Worm (Caenorhabditis elegans): ENCODE measurements around the gene T22F3.2.

T22F3.2 gene

DNA sequence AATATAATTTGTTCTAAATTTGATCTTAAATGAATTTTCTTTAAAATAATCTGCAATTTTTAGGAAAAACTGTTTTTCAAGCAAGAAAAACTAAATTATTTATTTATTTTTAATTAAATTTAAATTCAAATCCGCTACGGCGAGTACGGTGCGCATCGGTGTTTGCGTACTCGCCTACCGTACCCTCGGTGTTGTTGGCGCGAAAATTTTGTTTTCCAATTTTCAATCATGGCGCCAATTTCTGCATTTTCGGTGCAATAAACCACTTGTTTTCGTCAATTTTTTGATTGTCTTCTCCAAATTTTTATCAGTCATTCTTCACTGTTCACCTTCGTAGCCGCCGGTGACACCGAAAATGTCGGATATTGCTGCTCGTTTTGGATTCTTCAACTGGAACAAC is 7.6 kb upstream of the T22F3.2 start, which contains the start of gene pygl-1 (continued):
- peak; percentile 99 for TF ChIP-seq ceh-91 (GFP tag; IDR thresholded peaks at IDR 0.05)
- TF ChIP-seq madf-3 (GFP tag; IDR thresholded peaks at IDR 0.05): peak; percentile 90
- no peak for TF ChIP-seq ztf-25 (GFP tag; IDR thresholded peaks at IDR 0.05)
- no peak for TF ChIP-seq ceh-27 (GFP tag; optimal IDR thresholded peaks at IDR 0.05)
- TF ChIP-seq C06A6.2 (GFP tag; conservative IDR thresholded peaks at IDR 0.05): no peak
- no peak for TF ChIP-seq ztf-18 (tag; optimal IDR thresholded peaks at IDR 0.05)
- no peak for TF ChIP-seq chd-7 (tag; optimal IDR thresholded peaks at IDR 0.05)
- TF ChIP-seq sptf-2 (GFP tag; optimal IDR thresholded peaks at IDR 0.05): no peak
- TF ChIP-seq lin-26 (GFP tag; IDR thresholded peaks at IDR 0.05): no peak
- peak; percentile 85 for TF ChIP-seq C17E4.6 (GFP tag; IDR thresholded peaks at IDR 0.05)
- no peak for TF ChIP-seq F52B5.7 (tag; optimal IDR thresholded peaks at IDR 0.05)
- peak; percentile 81 for TF ChIP-seq attf-6 (GFP tag; IDR thresholded peaks at IDR 0.05)
- no peak for TF ChIP-seq let-526 (GFP tag; IDR thresholded peaks at IDR 0.05)
- TF ChIP-seq bed-2 (GFP tag; IDR thresholded peaks at IDR 0.05): 0 out of 2 replicates have a peak, but pooled peaks have one; percentile 33
- no peak for TF ChIP-seq F23B12.7 (tag; optimal IDR thresholded peaks at IDR 0.05; ENCODE audit: insufficient read depth)
- TF ChIP-seq ztf-28 (GFP tag; IDR thresholded peaks at IDR 0.05): peak; percentile 69; the same call in 1 of the 2 replicates
- peak; percentile 74; the same call in 1 of the 2 replicates for TF ChIP-seq pbrm-1 (GFP tag; IDR thresholded peaks at IDR 0.05)
- no peak for TF ChIP-seq die-1 (tag; optimal IDR thresholded peaks at IDR 0.05)
- TF ChIP-seq ceh-40 (GFP tag; IDR thresholded peaks at IDR 0.05): no peak
- peak; percentile 12; the same call in 1 of the 2 replicates for TF ChIP-seq egrh-3 (GFP tag; IDR thresholded peaks at IDR 0.05)
- TF ChIP-seq atf-7 (tag; optimal IDR thresholded peaks at IDR 0.05): no peak
- TF ChIP-seq mes-4 (tag; optimal IDR thresholded peaks at IDR 0.05): no peak
- no peak for TF ChIP-seq repo-1 (tag; optimal IDR thresholded peaks at IDR 0.05)
- TF ChIP-seq nfyb-1 (GFP tag; IDR thresholded peaks at IDR 0.05): no peak
- peak; percentile 95 for TF ChIP-seq unc-130 (GFP tag; optimal IDR thresholded peaks at IDR 0.05)
- no peak for TF ChIP-seq nfya-2 (GFP tag; IDR thresholded peaks at IDR 0.05)
- TF ChIP-seq egl-18 (GFP tag; IDR thresholded peaks at IDR 0.05): no peak
- TF ChIP-seq sdz-38 (tag; optimal IDR thresholded peaks at IDR 0.05): no peak
- TF ChIP-seq ztf-3 (GFP tag; optimal IDR thresholded peaks at IDR 0.05): no peak
- TF ChIP-seq Y79H2A.3 (GFP tag; conservative IDR thresholded peaks at IDR 0.05): peak; percentile 84

DNA sequence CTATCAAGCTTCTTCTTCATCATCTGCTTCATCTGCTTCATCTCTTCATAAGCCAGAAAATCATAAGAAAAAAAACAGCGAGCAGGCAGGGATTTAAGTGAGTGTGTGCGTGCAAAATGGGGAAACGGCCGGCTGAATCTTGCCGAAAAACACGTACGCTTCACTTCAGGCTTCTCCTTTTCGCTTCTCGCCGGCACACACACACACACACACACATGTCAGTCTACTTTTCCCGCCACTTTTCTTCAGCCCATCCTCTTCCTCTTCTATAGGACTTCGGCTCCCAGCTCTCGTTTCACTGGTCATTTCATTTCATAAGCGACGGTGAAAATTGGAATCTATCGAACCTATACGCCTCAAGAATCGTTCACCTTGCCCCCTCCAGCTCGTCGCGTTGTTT is 7.2 kb upstream of the T22F3.2 start:
- 0 out of 2 replicates have a peak, but pooled peaks have one; percentile 12 for TF ChIP-seq lin-26 (GFP tag; IDR thresholded peaks at IDR 0.05)
- TF ChIP-seq K11D2.4 (GFP tag; IDR thresholded peaks at IDR 0.05): no peak
- TF ChIP-seq lin-35 (GFP tag; optimal IDR thresholded peaks at IDR 0.05): no peak
- TF ChIP-seq chd-7 (tag; optimal IDR thresholded peaks at IDR 0.05): no peak
- no peak for TF ChIP-seq F49E8.2 (tag; optimal IDR thresholded peaks at IDR 0.05; ENCODE audit: insufficient read depth)
- TF ChIP-seq zfh-2 (GFP tag; conservative IDR thresholded peaks at IDR 0.05): peak; percentile 50; the same call in 1 of the 2 replicates
- TF ChIP-seq snpc-1.1 (tag; optimal IDR thresholded peaks at IDR 0.05; ENCODE audit: insufficient read depth): no peak
- TF ChIP-seq ztf-3 (GFP tag; optimal IDR thresholded peaks at IDR 0.05): no peak

DNA sequence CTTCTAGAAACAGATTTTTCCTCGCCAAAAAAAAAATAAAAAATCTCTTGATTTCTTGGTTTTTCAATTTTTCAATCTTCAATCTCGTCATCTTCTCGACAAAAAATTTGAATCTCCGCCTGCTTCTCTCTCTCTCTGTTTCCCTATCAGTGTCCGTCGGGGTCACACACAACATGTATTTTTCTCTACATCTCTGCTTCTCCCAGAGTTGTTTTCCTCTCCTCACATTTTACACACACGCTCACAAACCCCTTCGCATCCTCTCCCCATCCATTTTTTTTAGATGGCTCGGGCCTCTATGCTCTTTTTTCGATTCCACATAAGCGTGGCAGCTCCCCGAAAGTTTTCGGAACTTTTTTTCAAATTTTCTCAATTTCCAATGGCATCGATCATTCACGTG is 6.6 kb upstream of the T22F3.2 start:
- no peak for TF ChIP-seq nfya-2 (GFP tag; IDR thresholded peaks at IDR 0.05)
- TF ChIP-seq egl-44 (GFP tag; IDR thresholded peaks at IDR 0.05): no peak
- TF ChIP-seq rcor-1 (GFP tag; IDR thresholded peaks at IDR 0.05): peak; percentile 24; the same call in 1 of the 2 replicates
- peak; percentile 11 for TF ChIP-seq lin-54 (GFP tag; optimal IDR thresholded peaks at IDR 0.05)
- TF ChIP-seq nhr-80 (tag; optimal IDR thresholded peaks at IDR 0.05): peak; percentile 58
- TF ChIP-seq attf-5 (GFP tag; optimal IDR thresholded peaks at IDR 0.05): peak; percentile 70
- peak; percentile 51 for TF ChIP-seq hmg-1.2 (GFP tag; IDR thresholded peaks at IDR 0.05)
- TF ChIP-seq somi-1 (GFP tag; optimal IDR thresholded peaks at IDR 0.05): peak; percentile 31
- TF ChIP-seq snpc-4 (GFP tag; optimal IDR thresholded peaks at IDR 0.05): no peak
- peak in 1 of 4 experiments; percentile 5 for TF ChIP-seq snpc-4 (tag; optimal IDR thresholded peaks at IDR 0.05)
- no peak for TF ChIP-seq F23B12.7 (tag; optimal IDR thresholded peaks at IDR 0.05; ENCODE audit: insufficient read depth)
- peak; percentile 49 for TF ChIP-seq ama-1 (optimal IDR thresholded peaks at IDR 0.05)
- TF ChIP-seq ama-1 (GFP tag; optimal IDR thresholded peaks at IDR 0.05): no peak
- no peak for TF ChIP-seq cebp-1 (GFP tag; IDR thresholded peaks at IDR 0.05)
- TF ChIP-seq cebp-1 (tag; optimal IDR thresholded peaks at IDR 0.05): peak; percentile 45
- peak; percentile 12 for TF ChIP-seq atf-7 (tag; optimal IDR thresholded peaks at IDR 0.05)

Data from whole organism, young adult.